Fruit fly (Drosophila melanogaster) whole organism, embryonic: Measurements from ENCODE around the gene CG18233.

Experiments used
- Abd-B ChIP-seq: fragments of 200-800 bp; sonication (Bioruptor generic); optimal IDR thresholded peaks from 2 replicates; lab custom pipeline; 2018; ENCODE audit warnings: missing biosample characterization, mild to moderate bottlenecking, missing genetic modification characterization, moderate library complexity
- CG10979 ChIP-seq: fragments of 200-800 bp; sonication (Bioruptor generic); optimal IDR thresholded peaks from 2 replicates; lab custom pipeline; 2018; ENCODE audit warnings: missing biosample characterization, mild to moderate bottlenecking, missing genetic modification characterization, moderate library complexity
- CG14860 ChIP-seq: fragments of 200-800 bp; sonication (Bioruptor generic); IDR thresholded peaks from 3 replicates; pipeline ENCODE4 v1.3.6; 2022; ENCODE audit warnings: missing biosample characterization, missing genetic modification characterization; ENCODE audit not compliant: partially characterized antibody
- CG1529 ChIP-seq: fragments of 200-800 bp; sonication (Bioruptor generic); optimal IDR thresholded peaks from 3 replicates; lab custom pipeline; 2018; ENCODE audit warnings: missing biosample characterization, missing genetic modification characterization
- CG1603 ChIP-seq: fragments of 200-800 bp; sonication (Bioruptor generic); optimal IDR thresholded peaks from 2 replicates; lab custom pipeline; 2019; ENCODE audit warnings: missing biosample characterization, mild to moderate bottlenecking, missing genetic modification characterization, moderate library complexity
- CG18476 ChIP-seq: fragments of 200-800 bp; sonication (Bioruptor generic); optimal IDR thresholded peaks from 2 replicates; lab custom pipeline; 2016; ENCODE audit warnings: missing biosample characterization, mild to moderate bottlenecking, missing genetic modification characterization
- CG18599 ChIP-seq: fragments of 200-800 bp; sonication (Bioruptor generic); optimal IDR thresholded peaks from 3 replicates; lab custom pipeline; 2017; ENCODE audit warnings: missing biosample characterization, missing genetic modification characterization, mild to moderate bottlenecking, moderate library complexity, missing genetic modification reagents
- CG2129 ChIP-seq: fragments of 200-800 bp; sonication (Bioruptor generic); IDR thresholded peaks from 2 replicates; pipeline ENCODE4 v1.3.6; 2022; ENCODE audit warnings: missing biosample characterization, missing genetic modification characterization; ENCODE audit not compliant: partially characterized antibody
- CG2202 ChIP-seq: fragments of 200-800 bp; sonication (Bioruptor generic); optimal IDR thresholded peaks from 2 replicates; lab custom pipeline; 2018; ENCODE audit warnings: missing biosample characterization, mild to moderate bottlenecking, missing genetic modification characterization
- CG31365 ChIP-seq: fragments of 200-800 bp; sonication (Bioruptor generic); optimal IDR thresholded peaks from 2 replicates; lab custom pipeline; 2018; ENCODE audit warnings: missing biosample characterization, mild to moderate bottlenecking, missing genetic modification characterization
- CG32772 ChIP-seq: fragments of 200-800 bp; sonication (Bioruptor generic); IDR thresholded peaks from 2 replicates; pipeline ENCODE4 v1.3.6; 2022; ENCODE audit warnings: missing biosample characterization, missing genetic modification characterization
- CG34422 ChIP-seq: fragments of 200-800 bp; sonication (Bioruptor generic); IDR thresholded peaks from 3 replicates; pipeline ENCODE4 v1.3.6; 2022; ENCODE audit warnings: missing biosample characterization, missing genetic modification characterization
- CG42726 ChIP-seq: fragments of 200-800 bp; sonication (Bioruptor generic); IDR thresholded peaks from 2 replicates; pipeline ENCODE4 v1.3.6; 2022; ENCODE audit warnings: missing biosample characterization, missing genetic modification characterization; ENCODE audit not compliant: partially characterized antibody
- CG6765 ChIP-seq: fragments of 200-800 bp; sonication (Bioruptor generic); optimal IDR thresholded peaks from 3 replicates; lab custom pipeline; 2017; ENCODE audit warnings: missing biosample characterization, mild to moderate bottlenecking, missing genetic modification characterization
- CG6854 ChIP-seq: fragments of 200-800 bp; sonication (Bioruptor generic); optimal IDR thresholded peaks from 3 replicates; lab custom pipeline; 2017; ENCODE audit warnings: missing biosample characterization, mild to moderate bottlenecking, missing genetic modification characterization
- CG8290 ChIP-seq, 3 experiments: fragments of 200-800 bp; sonication (Bioruptor generic); optimal IDR thresholded peaks; 2 replicates each; lab custom pipeline; 2016 to 2019; ENCODE audit warnings: missing biosample characterization in 3 of 3, missing genetic modification characterization in 3 of 3, mild to moderate bottlenecking in 2 of 3, moderate library complexity in 1 of 3
- CG8388 ChIP-seq: fragments of 200-800 bp; sonication (Bioruptor generic); optimal IDR thresholded peaks from 2 replicates; lab custom pipeline; 2019; ENCODE audit warnings: missing biosample characterization, mild to moderate bottlenecking, missing genetic modification characterization, moderate library complexity
- CG8924 ChIP-seq: fragments of 200-800 bp; optimal IDR thresholded peaks from 3 replicates; lab custom pipeline; 2019; ENCODE audit warnings: missing biosample characterization, mild to moderate bottlenecking, missing genetic modification characterization, moderate library complexity
- CG8944 ChIP-seq: fragments of 200-800 bp; sonication (Bioruptor generic); optimal IDR thresholded peaks from 3 replicates; lab custom pipeline; 2016; ENCODE audit warnings: missing biosample characterization, missing genetic modification characterization
- CG9437 ChIP-seq: fragments of 200-800 bp; sonication (Bioruptor generic); optimal IDR thresholded peaks from 2 replicates; lab custom pipeline; 2018; ENCODE audit warnings: missing biosample characterization, mild to moderate bottlenecking, missing genetic modification characterization
- CG9797 ChIP-seq: fragments of 200-800 bp; sonication (Bioruptor generic); optimal IDR thresholded peaks from 3 replicates; lab custom pipeline; 2018; ENCODE audit warnings: missing biosample characterization, mild to moderate bottlenecking, missing genetic modification characterization
- Doc3 ChIP-seq: fragments of 200-800 bp; sonication (Bioruptor generic); IDR thresholded peaks from 3 replicates; pipeline ENCODE4 v1.3.6; 2022; ENCODE audit warnings: missing biosample characterization, missing genetic modification characterization; ENCODE audit not compliant: partially characterized antibody
- GATAe ChIP-seq: fragments of 200-800 bp; sonication (Bioruptor generic); conservative IDR thresholded peaks from 2 replicates; pipeline ENCODE4 v1.3.6; 2022; ENCODE audit warnings: missing biosample characterization, missing genetic modification characterization
- Gsc ChIP-seq: fragments of 200-800 bp; sonication (Bioruptor generic); IDR thresholded peaks from 2 replicates; pipeline ENCODE4 v1.3.6; 2022; ENCODE audit warnings: missing biosample characterization, missing genetic modification characterization
- Hmx ChIP-seq: fragments of 200-800 bp; sonication (Bioruptor generic); optimal IDR thresholded peaks from 2 replicates; lab custom pipeline; 2016; ENCODE audit warnings: missing biosample characterization, missing genetic modification characterization
- Hr3 ChIP-seq: fragments of 200-800 bp; sonication (Bioruptor generic); optimal IDR thresholded peaks from 3 replicates; lab custom pipeline; 2016; ENCODE audit warnings: missing biosample characterization, missing genetic modification characterization
- Hr39 ChIP-seq: fragments of >200 bp; optimal IDR thresholded peaks from 2 replicates; lab custom pipeline; 2017
- Mes4 ChIP-seq: fragments of 200-800 bp; sonication (Bioruptor generic); optimal IDR thresholded peaks from 2 replicates; lab custom pipeline; 2016; ENCODE audit warnings: missing biosample characterization, missing genetic modification characterization
- bowl ChIP-seq: fragments of 200-800 bp; sonication (Bioruptor generic); IDR thresholded peaks from 2 replicates; pipeline ENCODE4 v1.3.6; 2022; ENCODE audit warnings: missing biosample characterization, missing genetic modification characterization
- cg ChIP-seq: fragments of 200-800 bp; sonication (Bioruptor generic); optimal IDR thresholded peaks from 3 replicates; lab custom pipeline; 2019; ENCODE audit warnings: missing biosample characterization, mild to moderate bottlenecking, missing genetic modification characterization, moderate library complexity
- danr ChIP-seq: fragments of 200-800 bp; sonication (Bioruptor generic); IDR thresholded peaks from 2 replicates; pipeline ENCODE4 v1.3.6; 2022; ENCODE audit warnings: missing biosample characterization, missing genetic modification characterization
- disco-r ChIP-seq: fragments of 200-800 bp; sonication (Bioruptor generic); optimal IDR thresholded peaks from 2 replicates; lab custom pipeline; 2016; ENCODE audit warnings: missing biosample characterization, missing genetic modification characterization
- dm ChIP-seq: fragments of 200-800 bp; sonication (Bioruptor generic); optimal IDR thresholded peaks from 3 replicates; lab custom pipeline; 2016; ENCODE audit warnings: missing biosample characterization, missing genetic modification characterization
- ewg ChIP-seq: fragments of 200-800 bp; sonication (Bioruptor generic); optimal IDR thresholded peaks from 3 replicates; lab custom pipeline; 2017; ENCODE audit warnings: mild to moderate bottlenecking, missing biosample characterization, missing genetic modification reagents, missing genetic modification characterization
- exex ChIP-seq: fragments of 200-800 bp; sonication (Bioruptor generic); optimal IDR thresholded peaks from 4 replicates; lab custom pipeline; 2018; ENCODE audit warnings: missing biosample characterization, mild to moderate bottlenecking, missing genetic modification characterization, moderate library complexity
- fd3F ChIP-seq: fragments of 200-800 bp; sonication (Bioruptor generic); optimal IDR thresholded peaks from 2 replicates; lab custom pipeline; 2018; ENCODE audit warnings: missing biosample characterization, mild to moderate bottlenecking, missing genetic modification characterization, moderate library complexity
- gfzf ChIP-seq: fragments of 200-800 bp; sonication (Bioruptor generic); optimal IDR thresholded peaks from 2 replicates; lab custom pipeline; 2016; ENCODE audit warnings: missing biosample characterization, mild to moderate bottlenecking, missing genetic modification characterization, moderate library complexity
- mam ChIP-seq: fragments of 200-800 bp; sonication (Bioruptor generic); optimal IDR thresholded peaks from 3 replicates; lab custom pipeline; 2016; ENCODE audit warnings: missing biosample characterization, missing genetic modification characterization
- nom ChIP-seq: fragments of 200-800 bp; sonication (Bioruptor generic); optimal IDR thresholded peaks from 2 replicates; lab custom pipeline; 2017; ENCODE audit warnings: missing biosample characterization, missing genetic modification characterization, mild to moderate bottlenecking, moderate library complexity, missing genetic modification reagents
- odd ChIP-seq: fragments of 200-800 bp; sonication (Bioruptor generic); optimal IDR thresholded peaks from 2 replicates; lab custom pipeline; 2017; ENCODE audit warnings: missing biosample characterization, mild to moderate bottlenecking, missing genetic modification characterization
- onecut ChIP-seq: fragments of 200-800 bp; sonication (Bioruptor generic); IDR thresholded peaks from 2 replicates; pipeline ENCODE4 v1.3.6; 2022; ENCODE audit warnings: missing biosample characterization, missing genetic modification characterization
- prd ChIP-seq, 3 experiments: fragments of >200 bp in 2 of 3; fragments of 200-800 bp in 1 of 3; sonication (Bioruptor generic) in 1 of 3; optimal IDR thresholded peaks in 2 of 3; IDR thresholded peaks in 1 of 3; 2 replicates in 2 of 3; 3 replicates in 1 of 3; pipeline versions ENCODE4 v1.3.6 to Lab custom; 2017 to 2022; ENCODE audit warnings: missing biosample characterization in 1 of 3, missing genetic modification characterization in 1 of 3
- sqz ChIP-seq: fragments of 200-800 bp; sonication (Bioruptor generic); optimal IDR thresholded peaks from 3 replicates; lab custom pipeline; 2018; ENCODE audit warnings: missing biosample characterization, mild to moderate bottlenecking, missing genetic modification characterization
- tgo ChIP-seq: fragments of 200-800 bp; sonication (Bioruptor generic); IDR thresholded peaks from 3 replicates; pipeline ENCODE4 v1.3.6; 2022; ENCODE audit warnings: missing biosample characterization, missing genetic modification characterization
- ttk ChIP-seq: fragments of 200-800 bp; sonication (Bioruptor generic); IDR thresholded peaks from 2 replicates; pipeline ENCODE4 v2.1.2; 2022; ENCODE audit warnings: missing biosample characterization, missing genetic modification characterization
- vnd ChIP-seq: fragments of 200-800 bp; sonication (Bioruptor generic); IDR thresholded peaks from 3 replicates; pipeline ENCODE4 v1.3.6; 2022; ENCODE audit warnings: missing biosample characterization, missing genetic modification characterization; ENCODE audit not compliant: partially characterized antibody
- zf30C ChIP-seq: fragments of 200-800 bp; sonication (Bioruptor generic); optimal IDR thresholded peaks from 3 replicates; lab custom pipeline; 2018; ENCODE audit warnings: missing biosample characterization, mild to moderate bottlenecking, missing genetic modification characterization
- zfh2 ChIP-seq: fragments of 200-800 bp; sonication (Bioruptor generic); optimal IDR thresholded peaks from 2 replicates; lab custom pipeline; 2016; ENCODE audit warnings: missing biosample characterization, missing genetic modification characterization

CG18233 gene

dm6 chr3L:18621735-18622421, 16.6 kb downstream of the CG18233 start, which contains the start of gene not (continued):
- TF ChIP-seq cg (GFP tag; lab: Kevin White, UChicago) (peak; percentile 91), CG6854 (GFP tag; lab: Kevin White, UChicago) (no peak), CG32772 (GFP tag; lab: Robert Waterston, UW) (no peak), nom (GFP tag; lab: Kevin White, UChicago) (no peak), CG18476 (GFP tag; lab: Kevin White, UChicago) (no peak), Hr39 (lab: Kevin White, UChicago) (no peak), dm (GFP tag; lab: Kevin White, UChicago) (no peak), vnd (no peak), tgo (GFP tag; lab: Robert Waterston, UW) (0 out of 3 replicates have a peak, but pooled peaks have one; percentile 7), CG34422 (GFP tag; lab: Robert Waterston, UW) (peak; percentile 80; the same call in 2 of the 3 replicates), gfzf (GFP tag; lab: Kevin White, UChicago) (peak; percentile 67), Doc3 (GFP tag; lab: Robert Waterston, UW) (no peak), zf30C (GFP tag; lab: Kevin White, UChicago) (no peak), Hmx (GFP tag; lab: Kevin White, UChicago) (no peak), CG8924 (no peak), CG8388 (GFP tag; lab: Kevin White, UChicago) (no peak), GATAe (GFP tag; lab: Robert Waterston, UW) (no peak), sqz (GFP tag; lab: Kevin White, UChicago) (peak; percentile 11), odd (peak; percentile 26), zfh2 (GFP tag; lab: Kevin White, UChicago) (no peak), CG6765 (no peak), CG8290 (GFP tag; optimal IDR thresholded peaks at IDR 0.05; lab: Kevin White, UChicago) (no peak), CG8290 (tag; optimal IDR thresholded peaks at IDR 0.05; lab: Kevin White, UChicago) (no peak), prd (optimal IDR thresholded peaks at IDR 0.05; lab: Kevin White, UChicago) (no peak), prd (GFP tag; IDR thresholded peaks at IDR 0.05; lab: Robert Waterston, UW) (0 out of 3 replicates have a peak, but pooled peaks have one; percentile 9), exex (tag; lab: Kevin White, UChicago) (no peak), ttk (GFP tag; lab: Robert Waterston, UW) (no peak)

- TF ChIP-seq bowl (no peak), CG18599 (GFP tag; lab: Kevin White, UChicago) (no peak), CG1529 (GFP tag; lab: Kevin White, UChicago) (no peak), CG14860 (GFP tag; lab: Robert Waterston, UW) (0 out of 3 replicates have a peak, but pooled peaks have one; percentile 24), CG42726 (GFP tag; lab: Robert Waterston, UW) (no peak), disco-r (GFP tag; lab: Kevin White, UChicago) (no peak), CG2202 (tag; lab: Kevin White, UChicago) (no peak), Mes4 (no peak), CG2129 (no peak), CG10979 (no peak), fd3F (GFP tag; lab: Kevin White, UChicago) (no peak), onecut (GFP tag; lab: Robert Waterston, UW) (no peak), danr (GFP tag; lab: Robert Waterston, UW) (no peak), ewg (GFP tag; lab: Kevin White, UChicago) (no peak), Abd-B (GFP tag; lab: Kevin White, UChicago) (no peak), mam (GFP tag; lab: Kevin White, UChicago) (peak; percentile 1), odd (no peak), CG31365 (tag; lab: Kevin White, UChicago) (no peak), CG9437 (GFP tag; lab: Kevin White, UChicago) (no peak), CG1603 (tag; lab: Kevin White, UChicago) (peak; percentile 1), Hr3 (GFP tag; lab: Kevin White, UChicago) (no peak), gfzf (GFP tag; lab: Kevin White, UChicago) (peak; percentile 61), CG8944 (peak; percentile 24), Gsc (no peak), CG9797 (GFP tag; lab: Kevin White, UChicago) (peak; percentile 72)
Observed at dm6 chr3L:18622422-18622739, 17.1 kb downstream of the CG18233 start, which contains the start of gene bora. Gene bora (plus strand): TSS chr3L:18622692.
